Fruit fly (Drosophila melanogaster): ENCODE results near the gene CG11786.
A peak's percentile ranks its signal among the peaks of the same experiment; 100 is the strongest.

The CG11786 gene

dm6 chr3R:25024895-25025557 lies 21.1 kb upstream of the CG11786 start, which contains the start of the genes EMC6 and Hr96 (continued):
- TF ChIP-seq dimm (GFP tag; IDR thresholded peaks at IDR 0.05) (peak; percentile 75), ken (GFP tag; IDR thresholded peaks at IDR 0.05) (peak; percentile 96), fu2 (GFP tag; optimal IDR thresholded peaks at IDR 0.05) (peak; percentile 83), cas (GFP tag; IDR thresholded peaks at IDR 0.05) (peak; percentile 87), CG34422 (GFP tag; IDR thresholded peaks at IDR 0.05) (peak; percentile 89), Blimp-1 (GFP tag; optimal IDR thresholded peaks at IDR 0.05) (peak; percentile 89), row (GFP tag; IDR thresholded peaks at IDR 0.05) (peak; percentile 97), CrebB (tag; optimal IDR thresholded peaks at IDR 0.05) (peak; percentile 92), CG18764 (GFP tag; optimal IDR thresholded peaks at IDR 0.05) (peak; percentile 90), CG11696 (GFP tag; IDR thresholded peaks at IDR 0.05) (peak; percentile 81), CG30403 (GFP tag; optimal IDR thresholded peaks at IDR 0.05) (peak; percentile 97), disco-r (GFP tag; optimal IDR thresholded peaks at IDR 0.05) (peak; percentile 86), psq (GFP tag; optimal IDR thresholded peaks at IDR 0.05) (peak; percentile 78), NC2β (GFP tag; optimal IDR thresholded peaks at IDR 0.05) (peak; percentile 95), gce (GFP tag; IDR thresholded peaks at IDR 0.05) (peak; percentile 76), esg (GFP tag; conservative IDR thresholded peaks at IDR 0.05) (peak; percentile 88), CG8281 (tag; optimal IDR thresholded peaks at IDR 0.05) (peak; percentile 77), lov (optimal IDR thresholded peaks at IDR 0.05) (no peak), lov (GFP tag; IDR thresholded peaks at IDR 0.05) (peak; percentile 89), CG2129 (GFP tag; IDR thresholded peaks at IDR 0.05; ENCODE audit: partially characterized antibody) (0 out of 2 replicates have a peak, but pooled peaks have one; percentile 4), CG1024 (GFP tag; IDR thresholded peaks at IDR 0.05) (peak; percentile 81), CG12744 (GFP tag; optimal IDR thresholded peaks at IDR 0.05) (peak; percentile 94), ind (GFP tag; optimal IDR thresholded peaks at IDR 0.05) (peak; percentile 94), CG9932 (GFP tag; IDR thresholded peaks at IDR 0.05) (peak; percentile 97), CG15073 (GFP tag; optimal IDR thresholded peaks at IDR 0.05) (peak; percentile 54), CG14667 (GFP tag; IDR thresholded peaks at IDR 0.05) (peak; percentile 88), Neu2 (GFP tag; optimal IDR thresholded peaks at IDR 0.05; ENCODE audit: borderline replicate concordance) (peak; percentile 32), CG12299 (tag; optimal IDR thresholded peaks at IDR 0.05) (peak; percentile 90), CG4820 (GFP tag; optimal IDR thresholded peaks at IDR 0.05) (peak; percentile 91), NFAT (GFP tag; IDR thresholded peaks at IDR 0.05) (peak; percentile 97), bigmax (GFP tag; optimal IDR thresholded peaks at IDR 0.05) (peak; percentile 30), slp2 (GFP tag; optimal IDR thresholded peaks at IDR 0.05) (peak; percentile 91), nom (GFP tag; optimal IDR thresholded peaks at IDR 0.05) (peak; percentile 80), exex (tag; optimal IDR thresholded peaks at IDR 0.05) (peak; percentile 85), tx (GFP tag; optimal IDR thresholded peaks at IDR 0.05) (peak; percentile 91), CG3726 (GFP tag; IDR thresholded peaks at IDR 0.05) (peak; percentile 89), GATAe (GFP tag; conservative IDR thresholded peaks at IDR 0.05) (no peak; the same call in 1 of the 2 replicates), sob (GFP tag; IDR thresholded peaks at IDR 0.05) (peak; percentile 96), unc-4 (GFP tag; IDR thresholded peaks at IDR 0.05; ENCODE audit: partially characterized antibody) (peak; percentile 65), cg (GFP tag; optimal IDR thresholded peaks at IDR 0.05) (no peak), TFAM (GFP tag; optimal IDR thresholded peaks at IDR 0.05) (peak; percentile 68), Elba2 (GFP tag; optimal IDR thresholded peaks at IDR 0.05) (peak; percentile 78), CG6683 (GFP tag; optimal IDR thresholded peaks at IDR 0.05) (peak; percentile 83), scrt (GFP tag; optimal IDR thresholded peaks at IDR 0.05) (no peak), CG42726 (GFP tag; IDR thresholded peaks at IDR 0.05; ENCODE audit: partially characterized antibody) (no peak), CG3407 (GFP tag; optimal IDR thresholded peaks at IDR 0.05) (peak; percentile 70), HLH54F (GFP tag; optimal IDR thresholded peaks at IDR 0.05) (peak; percentile 96), vfl (GFP tag; optimal IDR thresholded peaks at IDR 0.05) (peak; percentile 94), CG30431 (GFP tag; optimal IDR thresholded peaks at IDR 0.05) (peak; percentile 89), CG8478 (optimal IDR thresholded peaks at IDR 0.05) (no peak), pho (GFP tag; optimal IDR thresholded peaks at IDR 0.05) (peak; percentile 96)

All from whole organism, embryonic.